Fruit fly (Drosophila melanogaster) whole organism, embryonic: ENCODE results near the gene PlexA.
A peak's percentile ranks its signal among the peaks of the same experiment; 100 is the strongest.

Experiments used
- ATbp ChIP-seq: fragments of 200-800 bp; sonication (Bioruptor generic); optimal IDR thresholded peaks from 2 replicates; lab custom pipeline; 2017; ENCODE audit warnings: missing biosample characterization, mild to moderate bottlenecking, missing genetic modification characterization, missing genetic modification reagents
- Antp ChIP-seq: fragments of 200-800 bp; sonication (Bioruptor generic); optimal IDR thresholded peaks from 3 replicates; lab custom pipeline; 2016; ENCODE audit warnings: missing biosample characterization, missing genetic modification characterization
- Bdp1 ChIP-seq: fragments of 200-800 bp; sonication (Bioruptor generic); optimal IDR thresholded peaks from 3 replicates; lab custom pipeline; 2016; ENCODE audit warnings: missing biosample characterization, missing genetic modification characterization
- CG10462 ChIP-seq: fragments of 200-800 bp; sonication (Bioruptor generic); optimal IDR thresholded peaks from 2 replicates; lab custom pipeline; 2016; ENCODE audit warnings: missing biosample characterization, missing genetic modification characterization
- CG11696 ChIP-seq: fragments of 200-800 bp; sonication (Bioruptor generic); IDR thresholded peaks from 2 replicates; pipeline ENCODE4 v1.3.6; 2022; ENCODE audit warnings: missing biosample characterization, missing genetic modification characterization
- CG12104 ChIP-seq: fragments of 200-800 bp; sonication (Bioruptor generic); optimal IDR thresholded peaks from 3 replicates; lab custom pipeline; 2016; ENCODE audit warnings: missing biosample characterization, missing genetic modification characterization
- CG1233 ChIP-seq: fragments of 200-800 bp; sonication (Bioruptor generic); optimal IDR thresholded peaks from 4 replicates; lab custom pipeline; 2018; ENCODE audit warnings: missing biosample characterization, mild to moderate bottlenecking, missing genetic modification characterization
- CG12942 ChIP-seq: fragments of 200-800 bp; sonication (Bioruptor generic); optimal IDR thresholded peaks from 3 replicates; lab custom pipeline; 2016; ENCODE audit warnings: missing biosample characterization, missing genetic modification characterization
- CG13296 ChIP-seq: fragments of 200-800 bp; sonication (Bioruptor generic); optimal IDR thresholded peaks from 3 replicates; lab custom pipeline; 2018; ENCODE audit warnings: missing biosample characterization, mild to moderate bottlenecking, missing genetic modification characterization
- CG13424 ChIP-seq: fragments of 200-800 bp; sonication (Bioruptor generic); optimal IDR thresholded peaks from 2 replicates; lab custom pipeline; 2019; ENCODE audit warnings: missing biosample characterization, mild to moderate bottlenecking, missing genetic modification characterization, moderate library complexity
- CG18011 ChIP-seq: fragments of 200-800 bp; sonication (Bioruptor generic); optimal IDR thresholded peaks from 2 replicates; lab custom pipeline; 2017; ENCODE audit warnings: missing biosample characterization, missing genetic modification characterization, mild to moderate bottlenecking, moderate library complexity, missing genotype
- CG18599 ChIP-seq: fragments of 200-800 bp; sonication (Bioruptor generic); optimal IDR thresholded peaks from 3 replicates; lab custom pipeline; 2017; ENCODE audit warnings: missing biosample characterization, missing genetic modification characterization, mild to moderate bottlenecking, moderate library complexity, missing genetic modification reagents
- CG2116 ChIP-seq: fragments of 200-800 bp; sonication (Bioruptor generic); optimal IDR thresholded peaks from 3 replicates; lab custom pipeline; 2018; ENCODE audit warnings: missing biosample characterization, mild to moderate bottlenecking, missing genetic modification characterization
- CG3163 ChIP-seq: fragments of 200-800 bp; sonication (Bioruptor generic); optimal IDR thresholded peaks from 3 replicates; lab custom pipeline; 2016; ENCODE audit warnings: missing biosample characterization, missing genetic modification characterization
- CG32532 ChIP-seq: fragments of 200-800 bp; sonication (Bioruptor generic); IDR thresholded peaks from 2 replicates; pipeline ENCODE4 v1.3.6; 2022; ENCODE audit warnings: missing biosample characterization, missing genetic modification characterization
- CG33213 ChIP-seq: fragments of 200-800 bp; sonication (Bioruptor generic); optimal IDR thresholded peaks from 3 replicates; lab custom pipeline; 2016; ENCODE audit warnings: missing biosample characterization, missing genetic modification characterization
- CG33557 ChIP-seq: fragments of 200-800 bp; sonication (Bioruptor generic); optimal IDR thresholded peaks from 2 replicates; lab custom pipeline; 2019; ENCODE audit warnings: missing biosample characterization, mild to moderate bottlenecking, missing genetic modification characterization, moderate library complexity
- CG3726 ChIP-seq: fragments of 200-800 bp; sonication (Bioruptor generic); IDR thresholded peaks from 3 replicates; pipeline ENCODE4, ENCODE4 v1.3.6; 2022; ENCODE audit warnings: missing biosample characterization, missing genetic modification characterization
- CG6175 ChIP-seq: fragments of 200-800 bp; sonication (Bioruptor generic); IDR thresholded peaks from 3 replicates; pipeline ENCODE4 v1.3.6; 2022; ENCODE audit warnings: missing biosample characterization, missing genetic modification characterization
- CG7987 ChIP-seq: fragments of 200-800 bp; sonication (Bioruptor generic); optimal IDR thresholded peaks from 2 replicates; lab custom pipeline; 2018; ENCODE audit warnings: missing biosample characterization, mild to moderate bottlenecking, missing genetic modification characterization, moderate library complexity
- CG9727 ChIP-seq: fragments of 200-800 bp; sonication (Bioruptor generic); optimal IDR thresholded peaks from 3 replicates; lab custom pipeline; 2017; ENCODE audit warnings: missing biosample characterization, mild to moderate bottlenecking, missing genetic modification characterization
- CHES-1-like ChIP-seq: fragments of 200-800 bp; sonication (Bioruptor generic); optimal IDR thresholded peaks from 2 replicates; lab custom pipeline; 2016; ENCODE audit warnings: missing biosample characterization, missing genetic modification characterization
- Drgx ChIP-seq: fragments of 200-800 bp; sonication (Bioruptor generic); IDR thresholded peaks from 2 replicates; pipeline ENCODE4 v1.3.6; 2022; ENCODE audit warnings: missing biosample characterization, missing genetic modification characterization
- E2f2 ChIP-seq: fragments of 200-800 bp; sonication (Bioruptor generic); IDR thresholded peaks from 2 replicates; pipeline ENCODE4 v1.3.6; 2022; ENCODE audit warnings: missing biosample characterization, missing genetic modification characterization
- Eip74EF ChIP-seq, 2 experiments: fragments of 200-800 bp in 1 of 2; fragments of >200 bp in 1 of 2; sonication (Bioruptor generic) in 1 of 2; optimal IDR thresholded peaks; 2 replicates each; lab custom pipeline; 2017 to 2019; ENCODE audit warnings: missing biosample characterization in 2 of 2, missing genetic modification characterization in 2 of 2, mild to moderate bottlenecking in 1 of 2, moderate library complexity in 1 of 2
- Ets65A ChIP-seq: fragments of 200-800 bp; sonication (Bioruptor generic); peaks from one replicate; lab custom pipeline; 2016; ENCODE audit warnings: missing biosample characterization, missing genetic modification characterization
- Hr51 ChIP-seq, 2 experiments: fragments of 200-800 bp; sonication (Bioruptor generic); optimal IDR thresholded peaks; 2 replicates in 1 of 2; 3 replicates in 1 of 2; lab custom pipeline; 2016 to 2018; ENCODE audit warnings: missing biosample characterization in 2 of 2, missing genetic modification characterization in 2 of 2, mild to moderate bottlenecking in 1 of 2, moderate library complexity in 1 of 2
- Mad ChIP-seq: fragments of 200-800 bp; sonication (Bioruptor generic); optimal IDR thresholded peaks from 2 replicates; lab custom pipeline; 2016; ENCODE audit warnings: missing biosample characterization, missing genetic modification characterization
- Max ChIP-seq: fragments of 200-800 bp; sonication (Bioruptor generic); optimal IDR thresholded peaks from 2 replicates; lab custom pipeline; 2016; ENCODE audit warnings: missing biosample characterization, mild to moderate bottlenecking, missing genetic modification characterization
- Mes4 ChIP-seq: fragments of 200-800 bp; sonication (Bioruptor generic); optimal IDR thresholded peaks from 2 replicates; lab custom pipeline; 2016; ENCODE audit warnings: missing biosample characterization, missing genetic modification characterization
- Mrtf ChIP-seq: fragments of 200-800 bp; sonication (Bioruptor generic); IDR thresholded peaks from 3 replicates; pipeline ENCODE4 v1.3.6; 2022; ENCODE audit warnings: missing biosample characterization, missing genetic modification characterization
- Scr ChIP-seq: fragments of 200-800 bp; sonication (Bioruptor generic); IDR thresholded peaks from 2 replicates; pipeline ENCODE4 v1.3.6; 2022; ENCODE audit warnings: missing biosample characterization, missing genetic modification characterization; ENCODE audit not compliant: partially characterized antibody
- Sin3A ChIP-seq: fragments of >200 bp; optimal IDR thresholded peaks from 2 replicates; lab custom pipeline; 2018
- Ssrp ChIP-seq: fragments of 200-800 bp; sonication (Bioruptor generic); optimal IDR thresholded peaks from 2 replicates; lab custom pipeline; 2018; ENCODE audit warnings: missing biosample characterization, mild to moderate bottlenecking, missing genetic modification characterization, moderate library complexity
- Xrp1 ChIP-seq: fragments of 200-800 bp; sonication (Bioruptor generic); IDR thresholded peaks from 2 replicates; pipeline ENCODE4 v1.3.6; 2022; ENCODE audit warnings: missing biosample characterization, missing genetic modification characterization
- ab ChIP-seq: fragments of 200-800 bp; sonication (Bioruptor generic); optimal IDR thresholded peaks from 2 replicates; lab custom pipeline; 2016; ENCODE audit warnings: missing biosample characterization, missing genetic modification characterization
- bsh ChIP-seq, 2 experiments: fragments of 200-800 bp; sonication (Bioruptor generic); optimal IDR thresholded peaks; 2 replicates each; lab custom pipeline; 2017 to 2018; ENCODE audit warnings: mild to moderate bottlenecking in 2 of 2, missing biosample characterization in 2 of 2, missing genetic modification characterization in 2 of 2, moderate library complexity in 1 of 2
- chif ChIP-seq, 2 experiments: fragments of 200-800 bp; sonication (Bioruptor generic); optimal IDR thresholded peaks; 3 replicates each; lab custom pipeline; 2016; ENCODE audit warnings: missing biosample characterization in 2 of 2, missing genetic modification characterization in 2 of 2
- chn ChIP-seq: fragments of 200-800 bp; sonication (Bioruptor generic); optimal IDR thresholded peaks from 2 replicates; lab custom pipeline; 2016; ENCODE audit warnings: missing biosample characterization, missing genetic modification characterization
- ci ChIP-seq: fragments of 200-800 bp; sonication (Bioruptor generic); IDR thresholded peaks from 3 replicates; pipeline ENCODE4 v1.3.6; 2022; ENCODE audit warnings: missing biosample characterization, missing genetic modification characterization
- croc ChIP-seq: fragments of 200-800 bp; sonication (Bioruptor generic); conservative IDR thresholded peaks from 3 replicates; pipeline ENCODE4 v1.3.6; 2022; ENCODE audit warnings: missing biosample characterization, missing genetic modification characterization
- emc ChIP-seq: fragments of 200-800 bp; sonication (Bioruptor generic); optimal IDR thresholded peaks from 2 replicates; lab custom pipeline; 2016; ENCODE audit warnings: missing biosample characterization, missing genetic modification characterization
- ems ChIP-seq: fragments of 200-800 bp; sonication (Bioruptor generic); optimal IDR thresholded peaks from 3 replicates; lab custom pipeline; 2016; ENCODE audit warnings: missing biosample characterization, missing genetic modification characterization
- eve ChIP-seq, 2 experiments: fragments of >200 bp; optimal IDR thresholded peaks; 2 replicates each; lab custom pipeline; 2017; ENCODE audit warnings: missing biosample characterization in 2 of 2, missing genetic modification characterization in 2 of 2
- exex ChIP-seq: fragments of 200-800 bp; sonication (Bioruptor generic); optimal IDR thresholded peaks from 4 replicates; lab custom pipeline; 2018; ENCODE audit warnings: missing biosample characterization, mild to moderate bottlenecking, missing genetic modification characterization, moderate library complexity
- gce ChIP-seq: fragments of 200-800 bp; sonication (Bioruptor generic); IDR thresholded peaks from 3 replicates; pipeline ENCODE4 v1.3.6; 2022; ENCODE audit warnings: missing biosample characterization, missing genetic modification characterization
- grau ChIP-seq: fragments of 200-800 bp; optimal IDR thresholded peaks from 3 replicates; lab custom pipeline; 2019; ENCODE audit warnings: missing biosample characterization, mild to moderate bottlenecking, missing genetic modification characterization, moderate library complexity
- gsb ChIP-seq: fragments of 200-800 bp; sonication (Bioruptor generic); IDR thresholded peaks from 2 replicates; pipeline ENCODE4 v1.3.6; 2022; ENCODE audit warnings: missing biosample characterization, missing genetic modification characterization
- knrl ChIP-seq: fragments of 200-800 bp; sonication (Bioruptor generic); IDR thresholded peaks from 3 replicates; pipeline ENCODE4 v1.3.6; 2022; ENCODE audit warnings: missing biosample characterization, missing genetic modification characterization; ENCODE audit not compliant: partially characterized antibody
- nom ChIP-seq: fragments of 200-800 bp; sonication (Bioruptor generic); optimal IDR thresholded peaks from 2 replicates; lab custom pipeline; 2017; ENCODE audit warnings: missing biosample characterization, missing genetic modification characterization, mild to moderate bottlenecking, moderate library complexity, missing genetic modification reagents
- salm ChIP-seq: fragments of 200-800 bp; sonication (Bioruptor generic); optimal IDR thresholded peaks from 2 replicates; lab custom pipeline; 2018; ENCODE audit warnings: missing biosample characterization, mild to moderate bottlenecking, missing genetic modification characterization
- seq ChIP-seq: fragments of 200-800 bp; sonication (Bioruptor generic); IDR thresholded peaks from 2 replicates; pipeline ENCODE4 v1.3.6; 2022; ENCODE audit warnings: missing biosample characterization, missing genetic modification characterization

PlexA gene

dm6 chr4:1053653-1054163 is 26.8 kb upstream of the PlexA start, which contains the start of gene CaMKII (continued):
- TF ChIP-seq CG11696 (GFP tag; lab: Robert Waterston, UW) (no peak), croc (no peak), ab (no peak), Antp (GFP tag; lab: Kevin White, UChicago) (no peak), Xrp1 (peak; percentile 62), Mes4 (no peak), Drgx (no peak), gsb (GFP tag; lab: Robert Waterston, UW) (no peak), salm (tag; lab: Kevin White, UChicago) (no peak), Sin3A (no peak), Mad (GFP tag; lab: Kevin White, UChicago) (no peak), CG13296 (peak; percentile 27), CG18011 (no peak), CG12104 (GFP tag; lab: Kevin White, UChicago) (peak; percentile 28), CG3163 (GFP tag; lab: Kevin White, UChicago) (no peak), gce (GFP tag; lab: Robert Waterston, UW) (no peak), CG7987 (GFP tag; lab: Kevin White, UChicago) (no peak), exex (tag; lab: Kevin White, UChicago) (no peak), CG6175 (GFP tag; lab: Robert Waterston, UW) (no peak), CG32532 (GFP tag; lab: Robert Waterston, UW) (no peak), CG10462 (GFP tag; lab: Kevin White, UChicago) (no peak), bsh (GFP tag; optimal IDR thresholded peaks at IDR 0.05; lab: Kevin White, UChicago) (peak in 1 of 2 experiments; percentile 50), CG2116 (GFP tag; lab: Kevin White, UChicago) (peak; percentile 26), seq (no peak), eve (GFP tag; optimal IDR thresholded peaks at IDR 0.05; lab: Kevin White, UChicago) (peak in 1 of 2 experiments; percentile 28), Mrtf (GFP tag; lab: Robert Waterston, UW) (no peak), emc (GFP tag; lab: Kevin White, UChicago) (no peak), knrl (no peak), chif (GFP tag; optimal IDR thresholded peaks at IDR 0.05; lab: Kevin White, UChicago) (no peak), E2f2 (GFP tag; lab: Robert Waterston, UW) (peak; percentile 34), CG1233 (peak; percentile 36), Ets65A (GFP tag; lab: Kevin White, UChicago) (no peak), Bdp1 (GFP tag; lab: Kevin White, UChicago) (no peak), ATbp (no peak), grau (tag; lab: Kevin White, UChicago) (no peak), Eip74EF (GFP tag; optimal IDR thresholded peaks at IDR 0.05; lab: Kevin White, UChicago) (no peak), Max (GFP tag; lab: Kevin White, UChicago) (peak; percentile 47), Hr51 (GFP tag; optimal IDR thresholded peaks at IDR 0.05; lab: Kevin White, UChicago) (no peak), CG18599 (GFP tag; lab: Kevin White, UChicago) (no peak), CG33557 (GFP tag; lab: Kevin White, UChicago) (peak; percentile 14), ci (GFP tag; lab: Robert Waterston, UW) (no peak), CG33213 (peak; percentile 45), CG12942 (GFP tag; lab: Kevin White, UChicago) (no peak), CG3726 (GFP tag; lab: Robert Waterston, UW) (no peak), nom (GFP tag; lab: Kevin White, UChicago) (no peak), CG13424 (tag; lab: Kevin White, UChicago) (peak; percentile 25), chn (GFP tag; lab: Kevin White, UChicago) (no peak), ems (GFP tag; lab: Kevin White, UChicago) (no peak), Ssrp (tag; lab: Kevin White, UChicago) (no peak), Scr (no peak), CHES-1-like (GFP tag; lab: Kevin White, UChicago) (no peak), CG9727 (GFP tag; lab: Kevin White, UChicago) (no peak)
